Fruit fly (Drosophila melanogaster): ENCODE measurements around the gene CG33098.

DNA sequence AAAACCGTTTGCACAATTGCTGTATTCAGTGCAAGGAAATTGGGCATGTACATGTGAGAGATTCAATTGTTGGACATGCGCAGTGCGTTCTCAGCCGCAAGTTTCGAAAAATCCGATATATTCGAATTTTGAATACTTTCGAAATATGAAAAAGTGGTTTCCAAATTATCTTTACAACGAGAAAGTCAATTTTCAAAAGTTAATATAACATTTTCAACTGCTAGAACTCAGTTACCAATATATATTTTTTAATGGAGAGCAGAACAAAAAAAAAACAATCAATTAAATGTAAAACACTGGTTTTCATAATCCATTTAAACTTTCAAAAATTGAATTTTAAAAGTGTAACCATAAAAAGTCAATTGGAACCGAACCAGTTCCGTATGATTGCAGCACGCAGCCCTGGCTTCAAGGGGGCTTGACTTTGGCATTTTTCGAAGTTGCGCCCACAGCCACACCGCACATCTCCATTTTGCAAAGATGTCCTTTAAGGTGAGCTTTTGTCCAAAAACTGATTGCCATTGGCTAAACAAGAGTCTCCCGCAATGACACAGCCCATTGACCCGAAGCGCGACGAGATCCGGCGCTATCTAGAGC, 35.5 kb downstream of the CG33098 start, which contains the start of the genes Scgbeta and CG17202:
- TF ChIP-seq CG32121 (GFP tag; IDR thresholded peaks at IDR 0.05) (no peak), gl (tag; optimal IDR thresholded peaks at IDR 0.05) (no peak), CG34367 (tag; optimal IDR thresholded peaks at IDR 0.05) (no peak)
